Worm (Caenorhabditis elegans) whole organism, L2 larva: ENCODE data around the gene sfa-1.

Experiments used
- lin-13 ChIP-seq: fragments of 150-350 bp; optimal IDR thresholded peaks from 2 replicates; lab custom pipeline; 2014; ENCODE audit warnings: missing biosample characterization, missing genetic modification reagents, missing genetic modification characterization
- nhr-10 ChIP-seq: sonication (generic microtip); optimal IDR thresholded peaks from 2 replicates; lab custom pipeline; 2017; ENCODE audit warnings: missing biosample characterization, missing genetic modification characterization
- ztf-11 ChIP-seq: sonication (generic microtip); optimal IDR thresholded peaks from 2 replicates; lab custom pipeline; 2017; ENCODE audit warnings: missing biosample characterization, missing genetic modification characterization

ce11 chrIV:17116821-17117220, 6.0 kb upstream of the sfa-1 start:
- no peak for TF ChIP-seq lin-13 (GFP tag; lab: Kevin White, UChicago)
- no peak for TF ChIP-seq ztf-11 (tag; lab: Kevin White, UChicago)
- no peak for TF ChIP-seq nhr-10 (tag; lab: Kevin White, UChicago)
